Fruit fly (Drosophila melanogaster) whole organism, adult: Measurements from ENCODE around the gene Zip71B.

Experiments
- CG11617 ChIP-seq: fragments of 200-800 bp; sonication (Bioruptor generic); optimal IDR thresholded peaks from 2 replicates; lab custom pipeline; 2017; ENCODE audit warnings: mild to moderate bottlenecking, missing biosample characterization, missing genetic modification reagents, missing genetic modification characterization
- CG12768 ChIP-seq: fragments of 200-800 bp; sonication (Bioruptor generic); optimal IDR thresholded peaks from 2 replicates; lab custom pipeline; 2017; ENCODE audit warnings: missing biosample characterization, missing genetic modification characterization, mild to moderate bottlenecking, moderate library complexity, missing genetic modification reagents
- CG14711 ChIP-seq: fragments of 200-800 bp; sonication (Bioruptor generic); optimal IDR thresholded peaks from 2 replicates; lab custom pipeline; 2018; ENCODE audit warnings: missing biosample characterization, mild to moderate bottlenecking, missing genetic modification characterization, moderate library complexity
- CG1620 ChIP-seq: fragments of 200-800 bp; sonication (Bioruptor generic); optimal IDR thresholded peaks from 2 replicates; lab custom pipeline; 2016; ENCODE audit warnings: missing biosample characterization, missing genetic modification characterization
- CG33017 ChIP-seq: fragments of 200-800 bp; sonication (Bioruptor generic); optimal IDR thresholded peaks from 2 replicates; lab custom pipeline; 2018; ENCODE audit warnings: missing biosample characterization, mild to moderate bottlenecking, missing genetic modification characterization, moderate library complexity
- CG5204 ChIP-seq: fragments of 200-800 bp; sonication (Bioruptor generic); optimal IDR thresholded peaks from 2 replicates; lab custom pipeline; 2016; ENCODE audit warnings: missing biosample characterization, missing genetic modification characterization
- CG7045 ChIP-seq: fragments of 200-800 bp; sonication (Bioruptor generic); optimal IDR thresholded peaks from 2 replicates; lab custom pipeline; 2017; ENCODE audit warnings: missing biosample characterization, mild to moderate bottlenecking, missing genetic modification characterization
- CG7101 ChIP-seq: fragments of 200-800 bp; sonication (Bioruptor generic); optimal IDR thresholded peaks from 2 replicates; lab custom pipeline; 2018; ENCODE audit warnings: missing biosample characterization, mild to moderate bottlenecking, missing genetic modification characterization, moderate library complexity
- Clk ChIP-seq: fragments of 200-800 bp; sonication (Bioruptor generic); optimal IDR thresholded peaks from 2 replicates; lab custom pipeline; 2017; ENCODE audit warnings: missing biosample characterization, missing genetic modification characterization
- Crg-1 ChIP-seq: fragments of 200-800 bp; sonication (Bioruptor generic); optimal IDR thresholded peaks from 2 replicates; lab custom pipeline; 2016; ENCODE audit warnings: missing biosample characterization, missing genetic modification characterization
- Hr96 ChIP-seq: fragments of 200-800 bp; sonication (Bioruptor generic); optimal IDR thresholded peaks from 2 replicates; lab custom pipeline; 2016; ENCODE audit warnings: missing biosample characterization, missing genetic modification characterization
- Mnt ChIP-seq: fragments of 200-800 bp; sonication (Bioruptor generic); optimal IDR thresholded peaks from 2 replicates; lab custom pipeline; 2016; ENCODE audit warnings: missing biosample characterization, mild to moderate bottlenecking, missing genetic modification characterization
- bab1 ChIP-seq: fragments of 200-800 bp; sonication (Bioruptor generic); optimal IDR thresholded peaks from 3 replicates; lab custom pipeline; 2019; ENCODE audit warnings: missing biosample characterization, mild to moderate bottlenecking, missing genetic modification characterization, moderate library complexity
- cic ChIP-seq: fragments of 200-800 bp; sonication (Bioruptor generic); optimal IDR thresholded peaks from 2 replicates; lab custom pipeline; 2017; ENCODE audit warnings: missing biosample characterization, mild to moderate bottlenecking, missing genetic modification characterization, moderate library complexity
- cnc ChIP-seq, 2 experiments: fragments of >200 bp; optimal IDR thresholded peaks; 2 replicates each; lab custom pipeline; 2017
- kay ChIP-seq: fragments of 200-800 bp; sonication (Bioruptor generic); peaks from one replicate; lab custom pipeline; 2016; ENCODE audit warnings: missing biosample characterization, missing genetic modification characterization, borderline replicate concordance
- ovo ChIP-seq: fragments of 200-800 bp; sonication (Bioruptor generic); optimal IDR thresholded peaks from 2 replicates; lab custom pipeline; 2016; ENCODE audit warnings: missing biosample characterization, missing genetic modification characterization
- pad ChIP-seq: fragments of 200-800 bp; sonication (Bioruptor generic); optimal IDR thresholded peaks from 3 replicates; lab custom pipeline; 2017; ENCODE audit warnings: missing biosample characterization, missing genetic modification characterization, mild to moderate bottlenecking, moderate library complexity, missing genetic modification reagents
- tj ChIP-seq: fragments of 200-800 bp; sonication (Bioruptor generic); optimal IDR thresholded peaks from 3 replicates; lab custom pipeline; 2017; ENCODE audit warnings: missing biosample characterization, mild to moderate bottlenecking, missing genetic modification characterization, moderate library complexity
- toe ChIP-seq: fragments of 200-800 bp; sonication (Bioruptor generic); optimal IDR thresholded peaks from 2 replicates; lab custom pipeline; 2016; ENCODE audit warnings: missing biosample characterization, missing genetic modification characterization

Gene Zip71B

DNA sequence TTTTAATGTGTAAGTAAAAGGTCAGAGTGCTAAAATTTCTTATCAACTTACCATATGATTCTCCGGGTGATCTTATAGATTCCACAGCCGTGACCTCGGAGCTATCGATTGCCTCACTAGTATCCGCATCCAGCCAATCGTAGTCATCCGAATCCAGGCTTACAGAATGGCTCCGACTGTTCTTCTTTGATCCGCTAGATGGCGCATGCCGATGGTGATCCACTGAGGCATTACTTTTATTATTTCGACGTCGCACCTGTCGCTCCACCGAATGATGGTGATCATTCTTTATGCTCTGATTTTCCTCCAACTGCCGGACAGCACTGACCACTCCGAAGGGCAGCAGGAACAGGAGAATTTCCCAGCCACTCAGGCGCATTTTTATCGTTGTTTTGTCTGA, 19.1 kb downstream of the Zip71B start:
- no peak for TF ChIP-seq toe
- TF ChIP-seq cic: no peak
- TF ChIP-seq kay (GFP tag; lab: Kevin White, UChicago): no peak
- no peak for TF ChIP-seq CG1620 (GFP tag; lab: Kevin White, UChicago)
- TF ChIP-seq CG7101: no peak
- TF ChIP-seq Mnt (GFP tag; lab: Kevin White, UChicago): no peak
- no peak for TF ChIP-seq Clk (GFP tag; lab: Kevin White, UChicago)
- no peak for TF ChIP-seq CG33017 (tag; lab: Kevin White, UChicago)
- no peak for TF ChIP-seq tj (GFP tag; lab: Kevin White, UChicago)
- no peak for TF ChIP-seq Crg-1
- TF ChIP-seq pad (GFP tag; lab: Kevin White, UChicago): no peak
- no peak for TF ChIP-seq Hr96
- TF ChIP-seq CG5204: no peak
- TF ChIP-seq CG11617 (GFP tag; lab: Kevin White, UChicago): no peak
- TF ChIP-seq ovo (GFP tag; lab: Kevin White, UChicago): no peak
- no peak for TF ChIP-seq CG14711
- TF ChIP-seq bab1: no peak
- TF ChIP-seq CG12768 (GFP tag; lab: Kevin White, UChicago): no peak

DNA sequence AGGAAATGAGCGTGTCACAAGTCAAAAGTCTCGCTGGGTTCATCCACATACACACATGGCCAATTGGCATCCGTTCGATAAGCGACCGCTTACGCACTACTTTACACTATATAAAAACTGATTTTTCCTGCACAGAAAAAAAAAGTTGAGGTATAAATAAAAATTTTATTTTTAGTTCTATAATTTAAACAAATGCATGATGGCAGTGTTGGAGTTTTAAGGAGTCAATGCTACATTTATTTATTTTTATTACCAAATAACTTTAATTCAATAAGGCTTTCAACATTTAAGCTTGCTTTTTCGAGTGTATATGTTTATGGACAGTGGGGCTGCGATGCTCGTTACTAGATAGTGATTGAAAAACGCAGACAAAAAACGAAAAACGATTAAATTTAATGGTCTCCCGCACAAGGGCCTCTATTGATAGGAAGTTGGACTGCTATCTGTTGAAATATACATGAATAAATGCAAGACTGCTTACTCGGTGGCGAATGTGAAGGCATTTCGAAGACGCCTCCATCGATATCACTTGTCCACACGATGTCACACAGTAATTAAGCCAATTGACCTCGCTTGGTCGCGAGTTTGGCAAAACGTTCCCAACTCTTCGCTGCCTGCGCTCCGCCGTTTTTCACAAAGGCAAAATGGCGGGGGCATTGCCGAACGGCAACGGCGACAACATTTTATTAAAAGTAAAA, 19.7 kb downstream of the Zip71B start:
- TF ChIP-seq CG14711 (peak; percentile 25), kay (GFP tag; lab: Kevin White, UChicago) (peak; percentile 61), CG12768 (GFP tag; lab: Kevin White, UChicago) (peak; percentile 18), Mnt (GFP tag; lab: Kevin White, UChicago) (no peak), CG7101 (peak; percentile 18), CG33017 (tag; lab: Kevin White, UChicago) (peak; percentile 34), cic (no peak)

DNA sequence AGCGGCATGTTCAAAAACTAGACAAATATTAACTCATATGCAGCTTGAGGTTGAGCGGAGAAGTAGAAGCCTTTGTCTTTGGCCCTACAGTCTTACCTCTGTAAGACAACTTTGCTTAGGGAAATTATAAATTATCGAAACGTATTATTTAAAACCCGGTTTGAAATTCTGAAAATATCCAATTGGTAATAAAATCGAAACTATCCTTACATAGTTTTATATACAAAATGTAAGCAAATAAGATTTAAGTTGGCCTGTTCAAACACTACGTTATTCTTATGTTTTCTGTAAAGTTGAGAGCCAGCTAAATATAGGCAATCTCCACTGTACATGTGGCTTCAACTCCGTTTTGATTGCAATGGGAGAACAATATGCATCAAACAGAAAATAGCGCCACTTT, 21.2 kb downstream of the Zip71B start:
- TF ChIP-seq cnc (optimal IDR thresholded peaks at IDR 0.05; lab: Kevin White, UChicago) (no peak), ovo (GFP tag; lab: Kevin White, UChicago) (no peak), CG7101 (no peak), pad (GFP tag; lab: Kevin White, UChicago) (no peak), CG7045 (GFP tag; lab: Kevin White, UChicago) (no peak), CG5204 (no peak), CG33017 (tag; lab: Kevin White, UChicago) (no peak), CG1620 (GFP tag; lab: Kevin White, UChicago) (no peak), Hr96 (no peak), bab1 (no peak), tj (GFP tag; lab: Kevin White, UChicago) (no peak)

- no peak for TF ChIP-seq pad (GFP tag; lab: Kevin White, UChicago)
- no peak for TF ChIP-seq CG1620 (GFP tag; lab: Kevin White, UChicago)
- TF ChIP-seq CG7101: no peak
- peak; percentile 46 for TF ChIP-seq CG12768 (GFP tag; lab: Kevin White, UChicago)
- no peak for TF ChIP-seq Hr96
Observed at dm6 chr3L:15013957-15014692, 22.0 kb downstream of the Zip71B start, which contains the start of gene Reck. Reck (minus strand) TSS chr3L:15014062.

- TF ChIP-seq pad (GFP tag; lab: Kevin White, UChicago) (no peak), CG12768 (GFP tag; lab: Kevin White, UChicago) (no peak), ovo (GFP tag; lab: Kevin White, UChicago) (no peak), CG1620 (GFP tag; lab: Kevin White, UChicago) (no peak), bab1 (no peak), CG7045 (GFP tag; lab: Kevin White, UChicago) (no peak), Clk (GFP tag; lab: Kevin White, UChicago) (no peak), Mnt (GFP tag; lab: Kevin White, UChicago) (no peak), kay (GFP tag; lab: Kevin White, UChicago) (no peak), cnc (optimal IDR thresholded peaks at IDR 0.05; lab: Kevin White, UChicago) (no peak), CG11617 (GFP tag; lab: Kevin White, UChicago) (no peak), CG33017 (tag; lab: Kevin White, UChicago) (no peak), cic (no peak), Hr96 (no peak), Crg-1 (no peak), tj (GFP tag; lab: Kevin White, UChicago) (no peak), CG5204 (no peak), CG7101 (no peak)
Observed at dm6 chr3L:15021008-15021407, 28.9 kb downstream of the Zip71B start.

dm6 chr3L:15023192-15023591, 31.1 kb downstream of the Zip71B start, which contains the start of gene CG32148:
CG32148 (plus strand) TSS chr3L:15023492.
- TF ChIP-seq Mnt (GFP tag; lab: Kevin White, UChicago): no peak

dm6 chr3L:15031773-15032172, 39.7 kb downstream of the Zip71B start:
- no peak for TF ChIP-seq kay (GFP tag; lab: Kevin White, UChicago)
- TF ChIP-seq Clk (GFP tag; lab: Kevin White, UChicago): no peak
- TF ChIP-seq CG5204: no peak
- TF ChIP-seq Mnt (GFP tag; lab: Kevin White, UChicago): no peak
- TF ChIP-seq Hr96: no peak
- TF ChIP-seq CG33017 (tag; lab: Kevin White, UChicago): no peak
- no peak for TF ChIP-seq CG7045 (GFP tag; lab: Kevin White, UChicago)
- no peak for TF ChIP-seq bab1
- TF ChIP-seq CG1620 (GFP tag; lab: Kevin White, UChicago): no peak
- TF ChIP-seq CG12768 (GFP tag; lab: Kevin White, UChicago): no peak
